Worm (Caenorhabditis elegans): Measurements from ENCODE around the gene D2063.1.

DNA sequence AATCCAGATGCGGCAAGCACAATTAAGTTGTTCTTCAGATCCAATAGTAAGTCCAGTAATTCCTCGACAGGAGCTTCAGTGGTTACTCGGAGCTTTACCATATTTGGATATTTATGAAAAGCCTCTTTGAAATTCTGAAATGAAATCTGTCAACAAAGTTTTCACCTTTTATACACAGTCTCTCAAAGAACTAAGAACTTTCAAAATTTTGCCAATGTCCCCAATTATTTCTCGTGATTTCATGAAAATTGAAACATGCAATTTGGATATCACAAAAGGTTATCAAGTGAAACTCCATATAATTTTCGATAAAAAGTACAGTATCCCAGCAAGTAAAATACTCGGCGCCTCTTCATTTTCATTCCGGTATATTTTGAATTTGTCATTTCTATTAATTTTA lies 31.0 kb upstream of the D2063.1 start, which contains the start of gene F47D2.11:
- TF ChIP-seq aly-1 (tag; optimal IDR thresholded peaks at IDR 0.05), result no peak
- TF ChIP-seq hnd-1 (tag; optimal IDR thresholded peaks at IDR 0.05), result no peak
- TF ChIP-seq B0310.2 (tag; optimal IDR thresholded peaks at IDR 0.05), result no peak
- no peak for TF ChIP-seq hmbx-1 (tag; optimal IDR thresholded peaks at IDR 0.05)
